Fruit fly (Drosophila melanogaster): ENCODE results near the gene CG14957.

CG14957 gene

dm6 chr3L:3164951-3165350, 22.4 kb upstream of the CG14957 start, which contains the start of gene CG32280 (continued):
- TF ChIP-seq HmgZ (tag; optimal IDR thresholded peaks at IDR 0.05): peak; percentile 59
- peak; percentile 47 for TF ChIP-seq HHEX (GFP tag; optimal IDR thresholded peaks at IDR 0.05)
- TF ChIP-seq CG9797 (GFP tag; optimal IDR thresholded peaks at IDR 0.05): peak; percentile 77
- TF ChIP-seq danr (GFP tag; IDR thresholded peaks at IDR 0.05): no peak
- TF ChIP-seq Sin3A (optimal IDR thresholded peaks at IDR 0.05): peak; percentile 41
- TF ChIP-seq Dfd (GFP tag; optimal IDR thresholded peaks at IDR 0.05): no peak
- TF ChIP-seq emc (GFP tag; optimal IDR thresholded peaks at IDR 0.05): no peak
- no peak for TF ChIP-seq CG12071 (GFP tag; optimal IDR thresholded peaks at IDR 0.05)
- TF ChIP-seq CG12391 (tag; optimal IDR thresholded peaks at IDR 0.05): peak; percentile 23
- TF ChIP-seq Stat92E (GFP tag; optimal IDR thresholded peaks at IDR 0.05): peak in 1 of 3 experiments; percentile 61
- peak; percentile 65 for TF ChIP-seq stwl (tag; optimal IDR thresholded peaks at IDR 0.05)
- TF ChIP-seq hbn (GFP tag; IDR thresholded peaks at IDR 0.05; ENCODE audit: partially characterized antibody): peak; percentile 91
- peak; percentile 96 for TF ChIP-seq Dref (GFP tag; IDR thresholded peaks at IDR 0.05)
- peak; percentile 63 for TF ChIP-seq CG9932 (GFP tag; IDR thresholded peaks at IDR 0.05)
- peak; percentile 69 for TF ChIP-seq HLHmδ (GFP tag; optimal IDR thresholded peaks at IDR 0.05)
- TF ChIP-seq CG31441 (GFP tag; IDR thresholded peaks at IDR 0.05): no peak
- no peak for TF ChIP-seq Sox100B (GFP tag; optimal IDR thresholded peaks at IDR 0.05)
- peak; percentile 17 for TF ChIP-seq D19A (tag; optimal IDR thresholded peaks at IDR 0.05)
- TF ChIP-seq CG34422 (GFP tag; IDR thresholded peaks at IDR 0.05): no peak; the same call in 2 of the 3 replicates
- no peak for TF ChIP-seq gce (GFP tag; IDR thresholded peaks at IDR 0.05)
- TF ChIP-seq CG4328 (GFP tag; optimal IDR thresholded peaks at IDR 0.05): no peak
- TF ChIP-seq D19B (GFP tag; optimal IDR thresholded peaks at IDR 0.05): peak; percentile 22
- peak; percentile 86 for TF ChIP-seq HLH4C (GFP tag; IDR thresholded peaks at IDR 0.05; ENCODE audit: partially characterized antibody)
- TF ChIP-seq CG4854 (GFP tag; optimal IDR thresholded peaks at IDR 0.05): no peak
- TF ChIP-seq gsb-n (tag; optimal IDR thresholded peaks at IDR 0.05): no peak
- no peak; the same call in 1 of the 2 replicates for TF ChIP-seq onecut (GFP tag; IDR thresholded peaks at IDR 0.05)
- peak; percentile 69 for TF ChIP-seq CG34376 (GFP tag; optimal IDR thresholded peaks at IDR 0.05)
- peak; percentile 6 for TF ChIP-seq pum (GFP tag; optimal IDR thresholded peaks at IDR 0.05)
- no peak for TF ChIP-seq tio (GFP tag; optimal IDR thresholded peaks at IDR 0.05)
- TF ChIP-seq Atf-2 (GFP tag; optimal IDR thresholded peaks at IDR 0.05): no peak
- no peak for TF ChIP-seq Hr78 (GFP tag; optimal IDR thresholded peaks at IDR 0.05)
- no peak for TF ChIP-seq sens-2 (GFP tag; IDR thresholded peaks at IDR 0.05)
- TF ChIP-seq Optix (GFP tag; IDR thresholded peaks at IDR 0.05): no peak
- no peak for TF ChIP-seq bcd (GFP tag; optimal IDR thresholded peaks at IDR 0.05)
- TF ChIP-seq Kr (GFP tag; optimal IDR thresholded peaks at IDR 0.05): no peak
- TF ChIP-seq Max (GFP tag; optimal IDR thresholded peaks at IDR 0.05): peak; percentile 33
- no peak for TF ChIP-seq CG13894 (tag; optimal IDR thresholded peaks at IDR 0.05)
- TF ChIP-seq Dek (tag; optimal IDR thresholded peaks at IDR 0.05): no peak
- peak; percentile 80 for TF ChIP-seq Sry-δ (GFP tag; optimal IDR thresholded peaks at IDR 0.05)
- no peak for TF ChIP-seq eyg (GFP tag; optimal IDR thresholded peaks at IDR 0.05)
- TF ChIP-seq CG16815 (GFP tag; optimal IDR thresholded peaks at IDR 0.05): no peak
- TF ChIP-seq CG17912 (GFP tag; optimal IDR thresholded peaks at IDR 0.05): no peak
- TF ChIP-seq CG7357 (GFP tag; IDR thresholded peaks at IDR 0.05): no peak
- TF ChIP-seq esg (GFP tag; conservative IDR thresholded peaks at IDR 0.05): no peak
- no peak for TF ChIP-seq jigr1 (GFP tag; IDR thresholded peaks at IDR 0.05)
- no peak for TF ChIP-seq Asciz (GFP tag; optimal IDR thresholded peaks at IDR 0.05)
- no peak for TF ChIP-seq Neu2 (GFP tag; optimal IDR thresholded peaks at IDR 0.05; ENCODE audit: borderline replicate concordance)
- TF ChIP-seq CG7839 (tag; optimal IDR thresholded peaks at IDR 0.05): no peak
- TF ChIP-seq CG14710 (tag; optimal IDR thresholded peaks at IDR 0.05): peak; percentile 31
- TF ChIP-seq Doc2 (GFP tag; IDR thresholded peaks at IDR 0.05): no peak
- no peak for TF ChIP-seq CG1024 (GFP tag; IDR thresholded peaks at IDR 0.05)

All from whole organism, embryonic.